Fruit fly (Drosophila melanogaster) whole organism, embryonic: ENCODE measurements around the gene Tsc1.
A peak's percentile ranks its signal among the peaks of the same experiment; 100 is the strongest.

ENCODE experiments used
- CG10147 ChIP-seq: fragments of 200-800 bp; sonication (Bioruptor generic); optimal IDR thresholded peaks from 2 replicates; lab custom pipeline; 2019; ENCODE audit warnings: missing biosample characterization, mild to moderate bottlenecking, missing genetic modification characterization, moderate library complexity
- CG10366 ChIP-seq: fragments of 200-800 bp; sonication (Bioruptor generic); IDR thresholded peaks from 2 replicates; pipeline ENCODE4 v1.3.6; 2022; ENCODE audit warnings: missing biosample characterization, missing genetic modification characterization
- CG11093 ChIP-seq: fragments of 200-800 bp; sonication (Bioruptor generic); IDR thresholded peaks from 3 replicates; pipeline ENCODE4 v1.3.6; 2022; ENCODE audit warnings: missing biosample characterization, missing genetic modification characterization
- CG12744 ChIP-seq: fragments of 200-800 bp; sonication (Bioruptor generic); optimal IDR thresholded peaks from 2 replicates; lab custom pipeline; 2016; ENCODE audit warnings: missing biosample characterization, missing genetic modification characterization
- CG12769 ChIP-seq: fragments of 200-800 bp; sonication (Bioruptor generic); optimal IDR thresholded peaks from 2 replicates; lab custom pipeline; 2019; ENCODE audit warnings: missing biosample characterization, mild to moderate bottlenecking, missing genetic modification characterization, moderate library complexity
- CG15514 ChIP-seq: fragments of 200-800 bp; sonication (Bioruptor generic); optimal IDR thresholded peaks from 3 replicates; lab custom pipeline; 2017; ENCODE audit warnings: missing biosample characterization, missing genetic modification characterization, mild to moderate bottlenecking, moderate library complexity, missing genetic modification reagents
- CG15601 ChIP-seq: fragments of 200-800 bp; sonication (Bioruptor generic); optimal IDR thresholded peaks from 3 replicates; lab custom pipeline; 2019; ENCODE audit warnings: missing biosample characterization, mild to moderate bottlenecking, missing genetic modification characterization, moderate library complexity
- CG16813 ChIP-seq: fragments of 200-800 bp; sonication (Bioruptor generic); IDR thresholded peaks from 3 replicates; pipeline ENCODE4 v1.3.6; 2022; ENCODE audit warnings: missing biosample characterization, missing genetic modification characterization; ENCODE audit not compliant: partially characterized antibody
- CG16815 ChIP-seq: fragments of 200-800 bp; sonication (Bioruptor generic); optimal IDR thresholded peaks from 3 replicates; lab custom pipeline; 2017; ENCODE audit warnings: missing biosample characterization, mild to moderate bottlenecking, missing genetic modification characterization
- CG17186 ChIP-seq: fragments of 200-800 bp; sonication (Bioruptor generic); optimal IDR thresholded peaks from 3 replicates; lab custom pipeline; 2017; ENCODE audit warnings: missing biosample characterization, missing genetic modification reagents, missing genetic modification characterization
- CG17361 ChIP-seq: fragments of 200-800 bp; sonication (Bioruptor generic); IDR thresholded peaks from 3 replicates; pipeline ENCODE4 v1.3.6; 2022; ENCODE audit warnings: missing biosample characterization, missing genetic modification characterization
- CG2116 ChIP-seq: fragments of 200-800 bp; sonication (Bioruptor generic); optimal IDR thresholded peaks from 3 replicates; lab custom pipeline; 2018; ENCODE audit warnings: missing biosample characterization, mild to moderate bottlenecking, missing genetic modification characterization
- CG30431 ChIP-seq: fragments of 200-800 bp; sonication (Bioruptor generic); optimal IDR thresholded peaks from 2 replicates; lab custom pipeline; 2017; ENCODE audit warnings: missing biosample characterization, missing genetic modification characterization
- CG34376 ChIP-seq: fragments of 200-800 bp; sonication (Bioruptor generic); optimal IDR thresholded peaks from 2 replicates; lab custom pipeline; 2018; ENCODE audit warnings: missing biosample characterization, mild to moderate bottlenecking, missing genetic modification characterization
- CG4404 ChIP-seq: fragments of 200-800 bp; sonication (Bioruptor generic); IDR thresholded peaks from 2 replicates; pipeline ENCODE4 v1.3.6; 2022; ENCODE audit warnings: missing biosample characterization, missing genetic modification characterization
- CG4854 ChIP-seq: fragments of 200-800 bp; sonication (Bioruptor generic); optimal IDR thresholded peaks from 2 replicates; lab custom pipeline; 2016; ENCODE audit warnings: missing biosample characterization, missing genetic modification characterization, inconsistent platforms
- CG8388 ChIP-seq: fragments of 200-800 bp; sonication (Bioruptor generic); optimal IDR thresholded peaks from 2 replicates; lab custom pipeline; 2019; ENCODE audit warnings: missing biosample characterization, mild to moderate bottlenecking, missing genetic modification characterization, moderate library complexity
- CTCF ChIP-seq: fragments of 200-800 bp; sonication (Bioruptor generic); optimal IDR thresholded peaks from 2 replicates; lab custom pipeline; 2017; ENCODE audit warnings: missing biosample characterization, mild to moderate bottlenecking, missing genetic modification characterization, moderate library complexity
- Dll ChIP-seq: fragments of 200-800 bp; sonication (Bioruptor generic); IDR thresholded peaks from 4 replicates; pipeline ENCODE4 v1.3.6; 2022; ENCODE audit warnings: missing biosample characterization, missing genetic modification characterization; ENCODE audit not compliant: partially characterized antibody
- Med ChIP-seq: fragments of 200-800 bp; sonication (Bioruptor generic); peaks from one replicate; lab custom pipeline; 2016; ENCODE audit warnings: missing biosample characterization, missing genetic modification characterization, mild to moderate bottlenecking, inconsistent platforms, moderate library complexity
- Mrtf ChIP-seq: fragments of 200-800 bp; sonication (Bioruptor generic); IDR thresholded peaks from 3 replicates; pipeline ENCODE4 v1.3.6; 2022; ENCODE audit warnings: missing biosample characterization, missing genetic modification characterization
- NC2α ChIP-seq: fragments of 200-800 bp; sonication (Bioruptor generic); optimal IDR thresholded peaks from 2 replicates; lab custom pipeline; 2016; ENCODE audit warnings: missing biosample characterization, missing genetic modification characterization
- Nf-YA ChIP-seq: fragments of 200-800 bp; sonication (Bioruptor generic); IDR thresholded peaks from 2 replicates; pipeline ENCODE4 v1.3.6; 2022; ENCODE audit warnings: missing biosample characterization, missing genetic modification characterization
- Opbp ChIP-seq: fragments of 200-800 bp; sonication (Bioruptor generic); IDR thresholded peaks from 3 replicates; pipeline ENCODE4 v1.3.6; 2022; ENCODE audit warnings: missing biosample characterization, missing genetic modification characterization; ENCODE audit not compliant: partially characterized antibody
- Optix ChIP-seq: fragments of 200-800 bp; sonication (Bioruptor generic); IDR thresholded peaks from 3 replicates; pipeline ENCODE4 v1.3.6; 2022; ENCODE audit warnings: missing biosample characterization, missing genetic modification characterization
- Ravus ChIP-seq: fragments of 200-800 bp; sonication (Bioruptor generic); IDR thresholded peaks from 2 replicates; pipeline ENCODE4 v1.3.6; 2022; ENCODE audit warnings: missing biosample characterization, missing genetic modification characterization
- Sox100B ChIP-seq: fragments of 200-800 bp; sonication (Bioruptor generic); optimal IDR thresholded peaks from 3 replicates; lab custom pipeline; 2018; ENCODE audit warnings: missing biosample characterization, mild to moderate bottlenecking, missing genetic modification characterization
- Sry-β ChIP-seq: fragments of 200-800 bp; sonication (Bioruptor generic); optimal IDR thresholded peaks from 2 replicates; lab custom pipeline; 2018; ENCODE audit warnings: missing biosample characterization, mild to moderate bottlenecking, missing genetic modification characterization, moderate library complexity
- Ssrp ChIP-seq: fragments of 200-800 bp; sonication (Bioruptor generic); optimal IDR thresholded peaks from 2 replicates; lab custom pipeline; 2018; ENCODE audit warnings: missing biosample characterization, mild to moderate bottlenecking, missing genetic modification characterization, moderate library complexity
- bbx ChIP-seq: fragments of 200-800 bp; sonication (Bioruptor generic); IDR thresholded peaks from 2 replicates; pipeline ENCODE4 v1.3.6; 2022; ENCODE audit warnings: missing biosample characterization, missing genetic modification characterization; ENCODE audit not compliant: partially characterized antibody
- cas ChIP-seq: fragments of 200-800 bp; sonication (Bioruptor generic); IDR thresholded peaks from 2 replicates; pipeline ENCODE4 v1.3.6; 2022; ENCODE audit warnings: missing biosample characterization, missing genetic modification characterization
- danr ChIP-seq: fragments of 200-800 bp; sonication (Bioruptor generic); IDR thresholded peaks from 2 replicates; pipeline ENCODE4 v1.3.6; 2022; ENCODE audit warnings: missing biosample characterization, missing genetic modification characterization
- gem ChIP-seq: fragments of 200-800 bp; sonication (Bioruptor generic); optimal IDR thresholded peaks from 2 replicates; lab custom pipeline; 2019; ENCODE audit warnings: missing biosample characterization, mild to moderate bottlenecking, missing genetic modification characterization, moderate library complexity
- gro ChIP-seq: fragments of 200-800 bp; sonication (Bioruptor generic); optimal IDR thresholded peaks from 2 replicates; lab custom pipeline; 2016; ENCODE audit warnings: missing biosample characterization, missing genetic modification characterization
- hbn ChIP-seq: fragments of 200-800 bp; sonication (Bioruptor generic); IDR thresholded peaks from 2 replicates; pipeline ENCODE4 v1.3.6; 2022; ENCODE audit warnings: missing biosample characterization, missing genetic modification characterization; ENCODE audit not compliant: partially characterized antibody
- klu ChIP-seq: fragments of 200-800 bp; sonication (Bioruptor generic); IDR thresholded peaks from 2 replicates; pipeline ENCODE4 v1.3.6; 2022; ENCODE audit warnings: missing biosample characterization, missing genetic modification characterization
- lab ChIP-seq: fragments of 200-800 bp; sonication (Bioruptor generic); optimal IDR thresholded peaks from 3 replicates; lab custom pipeline; 2017; ENCODE audit warnings: missing biosample characterization, missing genetic modification characterization, mild to moderate bottlenecking, moderate library complexity, missing genetic modification reagents
- odd ChIP-seq: fragments of 200-800 bp; sonication (Bioruptor generic); optimal IDR thresholded peaks from 2 replicates; lab custom pipeline; 2017; ENCODE audit warnings: missing biosample characterization, mild to moderate bottlenecking, missing genetic modification characterization
- peb ChIP-seq: fragments of 200-800 bp; sonication (Bioruptor generic); IDR thresholded peaks from 2 replicates; pipeline ENCODE4 v1.3.6; 2022; ENCODE audit warnings: missing biosample characterization, missing genetic modification characterization
- pnt ChIP-seq: fragments of 200-800 bp; sonication (Bioruptor generic); optimal IDR thresholded peaks from 3 replicates; lab custom pipeline; 2016; ENCODE audit warnings: missing biosample characterization, missing genetic modification characterization
- ranshi ChIP-seq: fragments of 200-800 bp; sonication (Bioruptor generic); IDR thresholded peaks from 2 replicates; pipeline ENCODE4 v1.3.6; 2022; ENCODE audit warnings: missing biosample characterization, missing genetic modification characterization
- repo ChIP-seq: fragments of 200-800 bp; sonication (Bioruptor generic); optimal IDR thresholded peaks from 2 replicates; lab custom pipeline; 2016; ENCODE audit warnings: missing biosample characterization, missing genetic modification characterization
- rib ChIP-seq: fragments of 200-800 bp; sonication (Bioruptor generic); IDR thresholded peaks from 2 replicates; pipeline ENCODE4 v1.3.6; 2022; ENCODE audit warnings: missing biosample characterization, missing genetic modification characterization
- seq ChIP-seq: fragments of 200-800 bp; sonication (Bioruptor generic); IDR thresholded peaks from 2 replicates; pipeline ENCODE4 v1.3.6; 2022; ENCODE audit warnings: missing biosample characterization, missing genetic modification characterization
- stc ChIP-seq: fragments of 200-800 bp; sonication (Bioruptor generic); IDR thresholded peaks from 2 replicates; pipeline ENCODE4 v1.3.6; 2022; ENCODE audit warnings: missing biosample characterization, missing genetic modification characterization
- stwl ChIP-seq: fragments of 200-800 bp; sonication (Bioruptor generic); optimal IDR thresholded peaks from 3 replicates; lab custom pipeline; 2018; ENCODE audit warnings: missing biosample characterization, mild to moderate bottlenecking, missing genetic modification characterization, moderate library complexity
- unpg ChIP-seq: fragments of 200-800 bp; sonication (Bioruptor generic); optimal IDR thresholded peaks from 3 replicates; lab custom pipeline; 2018; ENCODE audit warnings: missing biosample characterization, mild to moderate bottlenecking, missing genetic modification characterization, moderate library complexity
- vvl ChIP-seq: fragments of 200-800 bp; sonication (Bioruptor generic); IDR thresholded peaks from 2 replicates; pipeline ENCODE4 v1.3.6; 2022; ENCODE audit warnings: missing biosample characterization, missing genetic modification characterization
- z ChIP-seq: fragments of 200-800 bp; sonication (Bioruptor generic); IDR thresholded peaks from 3 replicates; pipeline ENCODE4 v1.3.6; 2022; ENCODE audit warnings: missing biosample characterization, missing genetic modification characterization

Tsc1 gene

dm6 chr3R:24112320-24113069, 17.6 kb upstream of the Tsc1 start, which contains the start of gene CG13605 (continued):
- TF ChIP-seq Sry-β (GFP tag; lab: Kevin White, UChicago) (peak; percentile 60), unpg (GFP tag; lab: Kevin White, UChicago) (peak; percentile 85), Ssrp (tag; lab: Kevin White, UChicago) (peak; percentile 63), Ravus (GFP tag; lab: Robert Waterston, UW) (no peak; the same call in 1 of the 2 replicates), CG4854 (GFP tag; lab: Kevin White, UChicago) (peak; percentile 57), CG2116 (GFP tag; lab: Kevin White, UChicago) (peak; percentile 54), vvl (GFP tag; lab: Robert Waterston, UW) (peak; percentile 91), Mrtf (GFP tag; lab: Robert Waterston, UW) (peak; percentile 61; the same call in 2 of the 3 replicates), NC2α (GFP tag; lab: Kevin White, UChicago) (no peak), gro (peak; percentile 63), danr (GFP tag; lab: Robert Waterston, UW) (0 out of 2 replicates have a peak, but pooled peaks have one; percentile 27), klu (peak; percentile 46; the same call in 1 of the 2 replicates), stc (GFP tag; lab: Robert Waterston, UW) (peak; percentile 65; the same call in 1 of the 2 replicates), z (no peak), CG11093 (GFP tag; lab: Robert Waterston, UW) (no peak), seq (GFP tag; lab: Robert Waterston, UW) (peak; percentile 68), CG34376 (peak; percentile 21), CG12769 (no peak), pnt (peak; percentile 26), Opbp (GFP tag; lab: Robert Waterston, UW) (peak; percentile 64; the same call in 2 of the 3 replicates), CG10147 (peak; percentile 79), rib (GFP tag; lab: Robert Waterston, UW) (peak; percentile 37), Med (GFP tag; lab: Kevin White, UChicago) (peak; percentile 94), CG17361 (peak; percentile 66; the same call in 1 of the 3 replicates), bbx (peak; percentile 59), CG12744 (GFP tag; lab: Kevin White, UChicago) (peak; percentile 35), peb (GFP tag; lab: Robert Waterston, UW) (no peak), CG4404 (GFP tag; lab: Robert Waterston, UW) (no peak), hbn (GFP tag; lab: Robert Waterston, UW) (no peak), odd (GFP tag; lab: Kevin White, UChicago) (peak; percentile 72), stwl (peak; percentile 55), CG16813 (GFP tag; lab: Robert Waterston, UW) (peak; percentile 67), Nf-YA (0 out of 2 replicates have a peak, but pooled peaks have one; percentile 21), CG17186 (GFP tag; lab: Kevin White, UChicago) (no peak), Dll (peak; percentile 51; the same call in 3 of the 4 replicates), repo (peak; percentile 36), cas (peak; percentile 74), CG8388 (GFP tag; lab: Kevin White, UChicago) (peak; percentile 71), CG30431 (GFP tag; lab: Kevin White, UChicago) (peak; percentile 30), gem (tag; lab: Kevin White, UChicago) (peak; percentile 86), CG10366 (GFP tag; lab: Robert Waterston, UW) (peak; percentile 65), Optix (GFP tag; lab: Robert Waterston, UW) (peak; percentile 47; the same call in 1 of the 3 replicates), CG15514 (peak; percentile 80), CTCF (GFP tag; lab: Kevin White, UChicago) (peak; percentile 63), lab (GFP tag; lab: Kevin White, UChicago) (peak; percentile 92), CG16815 (GFP tag; lab: Kevin White, UChicago) (peak; percentile 23), Sox100B (peak; percentile 71), ranshi (peak; percentile 58; the same call in 1 of the 2 replicates), CG15601 (tag; lab: Kevin White, UChicago) (peak; percentile 61)
